Worm (Caenorhabditis elegans) whole organism, L3 larva: ENCODE results near the gene H37A05.4.

Experiments
- R02D3.7 ChIP-seq: fragments of 150-350 bp; optimal IDR thresholded peaks from 2 replicates; lab custom pipeline; 2014; ENCODE audit warnings: missing biosample characterization, missing genetic modification characterization
- ZK546.5 ChIP-seq: sonication (generic microtip); optimal IDR thresholded peaks from 2 replicates; lab custom pipeline; 2017; ENCODE audit warnings: missing biosample characterization, missing genetic modification characterization
- aly-2 ChIP-seq: fragments of 150-350 bp; optimal IDR thresholded peaks from 2 replicates; lab custom pipeline; 2014; ENCODE audit warnings: missing biosample characterization, missing genetic modification characterization
- ama-1 ChIP-seq: fragments of 150-350 bp; optimal IDR thresholded peaks from 2 replicates; lab custom pipeline; 2018
- ceh-16 ChIP-seq: sonication (generic microtip); optimal IDR thresholded peaks from 2 replicates; lab custom pipeline; 2017; ENCODE audit warnings: missing biosample characterization, missing genetic modification characterization
- ceh-28 ChIP-seq: fragments of 150-350 bp; optimal IDR thresholded peaks from 2 replicates; lab custom pipeline; 2014; ENCODE audit warnings: missing biosample characterization, missing genetic modification reagents, missing genetic modification characterization
- ceh-82 ChIP-seq: fragments of 150-350 bp; optimal IDR thresholded peaks from 2 replicates; lab custom pipeline; 2014; ENCODE audit warnings: missing biosample characterization, missing genetic modification characterization
- ceh-9 ChIP-seq: sonication (generic microtip); optimal IDR thresholded peaks from 2 replicates; lab custom pipeline; 2018; ENCODE audit warnings: missing biosample characterization, missing genetic modification characterization
- daf-12 ChIP-seq: fragments of 150-350 bp; optimal IDR thresholded peaks from 2 replicates; lab custom pipeline; 2014; ENCODE audit warnings: missing biosample characterization, missing genetic modification reagents, missing genetic modification characterization
- egl-27 ChIP-seq: sonication (generic microtip); optimal IDR thresholded peaks from 4 replicates; lab custom pipeline; 2017; ENCODE audit warnings: missing biosample characterization, missing genetic modification reagents, missing genetic modification characterization
- elt-1 ChIP-seq: fragments of 150-350 bp; optimal IDR thresholded peaks from 2 replicates; lab custom pipeline; 2014; ENCODE audit warnings: missing biosample characterization, missing genetic modification characterization
- elt-2 ChIP-seq: sonication (generic microtip); optimal IDR thresholded peaks from 2 replicates; lab custom pipeline; 2016; ENCODE audit warnings: missing genetic modification reagents, mild to moderate bottlenecking, missing genetic modification characterization, missing compliant biosample characterization
- elt-3 ChIP-seq, 3 experiments: fragments of 150-350 bp in 1 of 3; sonication (generic microtip) in 2 of 3; optimal IDR thresholded peaks; 2 replicates in 2 of 3; 4 replicates in 1 of 3; lab custom pipeline; 2014 to 2017; ENCODE audit warnings: missing biosample characterization in 3 of 3, missing genetic modification characterization in 3 of 3
- eor-1 ChIP-seq, 2 experiments: fragments of 150-350 bp; optimal IDR thresholded peaks; 2 replicates each; lab custom pipeline; 2014 to 2018; ENCODE audit warnings: missing biosample characterization in 2 of 2, missing genetic modification characterization in 2 of 2
- fkh-10 ChIP-seq: sonication (generic microtip); optimal IDR thresholded peaks from 2 replicates; lab custom pipeline; 2017; ENCODE audit warnings: missing biosample characterization, missing genetic modification reagents, missing genetic modification characterization
- fkh-2 ChIP-seq: fragments of 150-350 bp; optimal IDR thresholded peaks from 2 replicates; lab custom pipeline; 2014; ENCODE audit warnings: missing biosample characterization, missing genetic modification reagents, missing genetic modification characterization
- fos-1 ChIP-seq: fragments of 150-350 bp; optimal IDR thresholded peaks from 2 replicates; lab custom pipeline; 2014; ENCODE audit warnings: missing biosample characterization, missing genetic modification characterization
- hmg-11 ChIP-seq: sonication (generic microtip); optimal IDR thresholded peaks from 2 replicates; lab custom pipeline; 2016; ENCODE audit warnings: missing genetic modification characterization, missing compliant biosample characterization
- jun-1 ChIP-seq: fragments of 150-350 bp; optimal IDR thresholded peaks from 2 replicates; lab custom pipeline; 2014; ENCODE audit warnings: missing biosample characterization, missing genetic modification reagents, missing genetic modification characterization
- lin-15B ChIP-seq: fragments of 150-350 bp; optimal IDR thresholded peaks from 2 replicates; lab custom pipeline; 2014; ENCODE audit warnings: missing biosample characterization, missing genetic modification characterization
- lin-39 ChIP-seq: fragments of 150-350 bp; optimal IDR thresholded peaks from 2 replicates; lab custom pipeline; 2018; ENCODE audit warnings: missing biosample characterization, missing genetic modification reagents, missing genetic modification characterization
- lsy-12 ChIP-seq: sonication (generic microtip); optimal IDR thresholded peaks from 2 replicates; lab custom pipeline; 2016; ENCODE audit warnings: mild to moderate bottlenecking, missing genetic modification characterization, missing compliant biosample characterization
- mdl-1 ChIP-seq: fragments of 150-350 bp; optimal IDR thresholded peaks from 2 replicates; lab custom pipeline; 2014; ENCODE audit warnings: missing biosample characterization, missing genetic modification characterization
- mml-1 ChIP-seq: fragments of 150-350 bp; sonication (generic microtip); optimal IDR thresholded peaks from 3 replicates; lab custom pipeline; 2014; ENCODE audit warnings: missing biosample characterization, missing genetic modification characterization
- nfya-1 ChIP-seq: sonication (generic microtip); optimal IDR thresholded peaks from 2 replicates; lab custom pipeline; 2017; ENCODE audit warnings: missing genetic modification characterization, mild to moderate bottlenecking, missing compliant biosample characterization, antibody characterized with exemption, moderate library complexity; ENCODE audit not compliant: insufficient read depth
- nhr-11 ChIP-seq: fragments of 150-350 bp; optimal IDR thresholded peaks from 2 replicates; lab custom pipeline; 2014; ENCODE audit warnings: missing biosample characterization, missing genetic modification characterization
- nhr-12 ChIP-seq: fragments of 150-350 bp; optimal IDR thresholded peaks from 2 replicates; lab custom pipeline; 2014; ENCODE audit warnings: missing biosample characterization, missing genetic modification characterization
- nhr-23 ChIP-seq: fragments of 150-350 bp; optimal IDR thresholded peaks from 2 replicates; lab custom pipeline; 2014; ENCODE audit warnings: missing biosample characterization, missing genetic modification reagents, missing genetic modification characterization
- nhr-237 ChIP-seq: fragments of 150-350 bp; optimal IDR thresholded peaks from 2 replicates; lab custom pipeline; 2014; ENCODE audit warnings: missing biosample characterization, missing genetic modification characterization
- nhr-25 ChIP-seq: sonication (generic microtip); optimal IDR thresholded peaks from 2 replicates; lab custom pipeline; 2017; ENCODE audit warnings: missing biosample characterization, missing genetic modification characterization
- nhr-28 ChIP-seq: fragments of 150-350 bp; optimal IDR thresholded peaks from 2 replicates; lab custom pipeline; 2014; ENCODE audit warnings: missing biosample characterization, missing genetic modification characterization
- nhr-43 ChIP-seq: sonication (generic microtip); optimal IDR thresholded peaks from 2 replicates; lab custom pipeline; 2016; ENCODE audit warnings: mild to moderate bottlenecking, missing genetic modification characterization, missing compliant biosample characterization; ENCODE audit not compliant: poor library complexity, severe bottlenecking
- nhr-67 ChIP-seq: fragments of 150-350 bp; optimal IDR thresholded peaks from 2 replicates; lab custom pipeline; 2014; ENCODE audit warnings: missing biosample characterization, missing genetic modification characterization
- nhr-76 ChIP-seq: fragments of 150-350 bp; sonication (generic microtip); optimal IDR thresholded peaks from 5 replicates; lab custom pipeline; 2014; ENCODE audit warnings: missing biosample characterization, missing genetic modification characterization
- nhr-77 ChIP-seq: fragments of 150-350 bp; optimal IDR thresholded peaks from 2 replicates; lab custom pipeline; 2014; ENCODE audit warnings: missing biosample characterization, missing genetic modification characterization
- pha-4 ChIP-seq: fragments of 150-350 bp; optimal IDR thresholded peaks from 2 replicates; lab custom pipeline; 2014; ENCODE audit warnings: missing biosample characterization, missing genetic modification reagents, missing genetic modification characterization
- pqm-1 ChIP-seq: fragments of 150-350 bp; optimal IDR thresholded peaks from 2 replicates; lab custom pipeline; 2017; ENCODE audit warnings: missing biosample characterization, missing genetic modification characterization, inconsistent platforms
- sea-2 ChIP-seq: fragments of 150-350 bp; sonication (generic microtip); optimal IDR thresholded peaks from 4 replicates; lab custom pipeline; 2014; ENCODE audit warnings: missing biosample characterization, missing genetic modification reagents, missing genetic modification characterization
- skn-1 ChIP-seq: fragments of 150-350 bp; optimal IDR thresholded peaks from 2 replicates; lab custom pipeline; 2014; ENCODE audit warnings: missing biosample characterization, missing genetic modification characterization
- snpc-4 ChIP-seq: fragments of 150-350 bp; optimal IDR thresholded peaks from 2 replicates; lab custom pipeline; 2014; ENCODE audit warnings: missing biosample characterization, missing genetic modification characterization
- tbx-2 ChIP-seq: sonication (generic microtip); optimal IDR thresholded peaks from 2 replicates; lab custom pipeline; 2016; ENCODE audit warnings: mild to moderate bottlenecking, missing genetic modification characterization, missing compliant biosample characterization
- unc-39 ChIP-seq: sonication (generic microtip); optimal IDR thresholded peaks from 4 replicates; lab custom pipeline; 2017; ENCODE audit warnings: missing biosample characterization, missing genetic modification characterization
- unc-62 ChIP-seq: fragments of 150-350 bp; sonication (generic microtip); optimal IDR thresholded peaks from 4 replicates; lab custom pipeline; 2014; ENCODE audit warnings: missing biosample characterization, missing genetic modification reagents, missing genetic modification characterization
- zag-1 ChIP-seq: fragments of 150-350 bp; optimal IDR thresholded peaks from 2 replicates; lab custom pipeline; 2014; ENCODE audit warnings: missing biosample characterization, missing genetic modification characterization
- ztf-11 ChIP-seq: fragments of 150-350 bp; optimal IDR thresholded peaks from 2 replicates; lab custom pipeline; 2014; ENCODE audit warnings: missing biosample characterization, missing genetic modification characterization
- ztf-4 ChIP-seq: fragments of 150-350 bp; optimal IDR thresholded peaks from 2 replicates; lab custom pipeline; 2014; ENCODE audit warnings: missing biosample characterization, missing genetic modification characterization

Gene H37A05.4

DNA sequence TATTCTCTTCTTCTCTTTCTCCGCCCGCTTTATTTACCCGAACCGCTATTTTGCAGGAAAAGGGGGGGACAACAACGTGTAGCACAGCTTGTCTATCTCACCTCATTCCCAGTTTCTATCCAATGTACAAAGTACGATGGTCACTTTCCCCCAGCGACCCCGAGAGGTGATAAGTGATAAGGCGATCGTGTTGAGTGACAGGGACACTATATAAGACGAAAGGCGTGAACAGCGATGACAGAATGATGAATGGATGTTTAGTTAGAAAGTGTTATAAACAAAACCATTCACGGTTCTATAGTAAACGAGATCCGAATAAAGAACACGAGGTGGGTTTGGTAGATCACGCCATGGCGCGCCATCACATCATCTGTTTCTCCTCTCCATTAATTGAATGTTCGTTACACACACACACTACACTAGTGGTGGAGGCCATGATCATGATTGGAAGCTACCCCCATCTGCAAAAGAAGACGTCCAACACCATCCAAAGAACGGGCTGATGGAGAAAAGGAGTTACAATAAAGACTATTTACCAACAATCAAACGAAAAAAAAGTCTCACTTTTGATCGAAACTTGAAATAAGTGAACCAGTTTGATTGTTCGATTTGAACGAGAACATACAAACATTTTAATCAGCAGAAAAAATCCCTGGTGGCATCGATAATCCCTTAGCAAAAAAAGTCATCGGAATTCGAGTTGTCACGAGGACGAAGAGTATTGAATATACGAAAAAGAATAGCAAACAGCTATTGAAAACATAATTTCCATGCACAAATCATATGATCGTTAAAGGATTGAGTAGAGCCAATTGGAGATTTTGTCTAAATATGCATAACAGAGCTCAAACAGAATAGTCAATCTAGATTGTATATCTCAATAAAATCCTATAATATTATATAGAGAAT is 7.0 kb upstream of the H37A05.4 start:
- TF ChIP-seq nhr-23 (tag; lab: Kevin White, UChicago) (peak; percentile 94), lin-39 (tag; lab: Kevin White, UChicago) (peak; percentile 47), nhr-12 (no peak), nhr-25 (tag; lab: Kevin White, UChicago) (peak; percentile 98), nhr-76 (tag; lab: Kevin White, UChicago) (no peak), jun-1 (peak; percentile 52), elt-2 (tag; lab: Kevin White, UChicago) (peak; percentile 95), mml-1 (no peak), nfya-1 (tag; lab: Kevin White, UChicago) (peak; percentile 39), elt-3 (tag; optimal IDR thresholded peaks at IDR 0.05; lab: Kevin White, UChicago) (peak in 1 of 3 experiments; percentile 79), nhr-67 (no peak), nhr-77 (no peak), pha-4 (peak; percentile 52), pqm-1 (tag; lab: Kevin White, UChicago) (peak; percentile 77), ceh-82 (tag; lab: Kevin White, UChicago) (no peak), ama-1 (lab: Kevin White, UChicago) (peak; percentile 95), nhr-43 (tag; lab: Kevin White, UChicago) (peak; percentile 91), R02D3.7 (tag; lab: Kevin White, UChicago) (peak; percentile 23), nhr-28 (tag; lab: Kevin White, UChicago) (peak; percentile 45), lsy-12 (peak; percentile 69), ceh-28 (peak; percentile 45), tbx-2 (tag; lab: Kevin White, UChicago) (peak; percentile 24), ceh-9 (tag; lab: Kevin White, UChicago) (no peak), egl-27 (peak; percentile 25), unc-62 (GFP tag; lab: Kevin White, UChicago) (peak; percentile 95)

DNA sequence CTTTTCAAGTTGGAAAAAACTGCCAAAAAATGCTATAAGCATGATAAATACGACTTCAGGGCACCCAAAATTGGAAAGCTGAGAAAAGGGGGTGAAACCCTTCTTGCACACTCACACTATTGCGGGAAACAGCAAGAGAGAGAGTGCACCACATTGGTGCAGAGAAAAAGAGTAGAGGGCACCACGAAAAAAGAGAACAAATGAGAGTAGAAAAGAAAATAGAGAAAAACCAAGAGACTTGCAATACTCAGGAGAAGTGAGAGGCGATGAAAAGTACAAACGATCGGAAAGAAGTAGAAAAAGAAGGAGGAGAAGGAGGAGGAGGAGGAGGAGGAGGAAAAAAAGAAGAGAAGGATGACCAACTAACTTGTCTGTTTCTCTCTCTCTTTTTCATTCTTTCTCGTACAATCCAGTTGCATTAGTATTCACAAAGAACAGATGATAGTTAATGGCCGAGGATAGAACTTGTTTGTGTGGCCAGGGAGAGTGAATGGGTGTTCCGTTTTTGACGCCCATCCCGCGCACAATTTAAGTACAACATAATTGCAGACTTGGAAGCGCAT is 5.7 kb upstream of the H37A05.4 start:
- TF ChIP-seq R02D3.7 (tag; lab: Kevin White, UChicago) (peak; percentile 14), tbx-2 (tag; lab: Kevin White, UChicago) (peak; percentile 9), jun-1 (peak; percentile 7), aly-2 (tag; lab: Kevin White, UChicago) (no peak), pha-4 (peak; percentile 83), nhr-12 (no peak), elt-3 (tag; optimal IDR thresholded peaks at IDR 0.05; lab: Kevin White, UChicago) (no peak), nhr-23 (tag; lab: Kevin White, UChicago) (peak; percentile 84), nfya-1 (tag; lab: Kevin White, UChicago) (peak; percentile 80), egl-27 (no peak), elt-1 (peak; percentile 61), zag-1 (no peak), nhr-11 (tag; lab: Kevin White, UChicago) (peak; percentile 22), ceh-82 (tag; lab: Kevin White, UChicago) (no peak), ztf-11 (tag; lab: Kevin White, UChicago) (no peak), snpc-4 (tag; lab: Kevin White, UChicago) (peak; percentile 37), nhr-237 (tag; lab: Kevin White, UChicago) (no peak), fos-1 (tag; lab: Kevin White, UChicago) (no peak), ZK546.5 (tag; lab: Kevin White, UChicago) (no peak), fkh-2 (tag; lab: Kevin White, UChicago) (no peak), hmg-11 (tag; lab: Kevin White, UChicago) (peak; percentile 47), skn-1 (tag; lab: Kevin White, UChicago) (no peak), eor-1 (tag; optimal IDR thresholded peaks at IDR 0.05; lab: Kevin White, UChicago) (no peak), ama-1 (lab: Kevin White, UChicago) (peak; percentile 63), ceh-16 (no peak), nhr-25 (tag; lab: Kevin White, UChicago) (peak; percentile 81), mml-1 (no peak), lin-15B (peak; percentile 61), ztf-4 (no peak), nhr-43 (tag; lab: Kevin White, UChicago) (peak; percentile 75), unc-62 (GFP tag; lab: Kevin White, UChicago) (peak; percentile 24), nhr-28 (tag; lab: Kevin White, UChicago) (peak; percentile 21), fkh-10 (GFP tag; lab: Kevin White, UChicago) (peak; percentile 51), elt-2 (tag; lab: Kevin White, UChicago) (peak; percentile 28), ceh-9 (tag; lab: Kevin White, UChicago) (no peak), nhr-76 (tag; lab: Kevin White, UChicago) (no peak), unc-39 (tag; lab: Kevin White, UChicago) (no peak), ceh-28 (peak; percentile 51), daf-12 (no peak), mdl-1 (tag; lab: Kevin White, UChicago) (peak; percentile 11), lin-39 (tag; lab: Kevin White, UChicago) (peak; percentile 70), sea-2 (GFP tag; lab: Kevin White, UChicago) (no peak), pqm-1 (tag; lab: Kevin White, UChicago) (peak; percentile 1)
